Worm (Caenorhabditis elegans): Measurements from ENCODE around the gene F54D12.9.

DNA sequence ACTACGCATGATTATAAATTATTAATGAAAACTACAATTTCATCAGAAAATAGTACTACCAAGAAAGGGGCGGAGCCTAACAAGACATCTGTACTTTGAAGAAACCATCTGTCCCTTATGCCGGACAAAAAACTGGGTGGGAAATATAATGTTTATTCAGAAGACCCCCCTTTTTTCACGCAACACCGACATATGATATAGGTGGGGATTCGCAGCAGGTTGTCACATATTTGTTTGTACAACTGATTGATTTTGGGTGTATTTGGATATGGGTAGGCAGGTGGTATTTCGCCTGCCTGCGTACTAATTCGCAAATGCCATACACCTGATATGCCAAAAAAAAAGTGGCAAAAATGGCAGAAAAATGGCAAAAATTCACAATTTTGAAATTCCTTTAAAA lies 42.1 kb upstream of the F54D12.9 start, which contains the start of gene Y51H7C.10:
- TF ChIP-seq F10B5.3 (tag; optimal IDR thresholded peaks at IDR 0.05) (no peak), daf-12 (tag; optimal IDR thresholded peaks at IDR 0.05) (no peak), nhr-25 (tag; optimal IDR thresholded peaks at IDR 0.05; ENCODE audit: borderline replicate concordance, insufficient read depth) (no peak), mdl-1 (tag; optimal IDR thresholded peaks at IDR 0.05) (no peak), skn-1 (tag; optimal IDR thresholded peaks at IDR 0.05) (no peak), dpl-1 (GFP tag; optimal IDR thresholded peaks at IDR 0.05) (no peak)

Data from whole organism, L4 larva.